Worm (Caenorhabditis elegans) whole organism, L4 larva: ENCODE measurements around the gene best-19.

Source experiments
- D1046.2 ChIP-seq: fragments of 200-800 bp; sonication (Bioruptor generic); IDR thresholded peaks from 2 replicates; pipeline ENCODE4 v1.3.6; 2022; ENCODE audit warnings: missing genetic modification characterization, missing compliant biosample characterization
- F10B5.3 ChIP-seq: sonication (generic microtip); optimal IDR thresholded peaks from 2 replicates; lab custom pipeline; 2016; ENCODE audit warnings: mild to moderate bottlenecking, missing genetic modification characterization, missing compliant biosample characterization
- F49E8.2 ChIP-seq: sonication (generic microtip); optimal IDR thresholded peaks from 2 replicates; lab custom pipeline; 2016; ENCODE audit warnings: missing compliant biosample characterization, mild to moderate bottlenecking, missing genetic modification characterization, borderline replicate concordance
- T20F7.1 ChIP-seq: fragments of 200-800 bp; sonication (Bioruptor generic); optimal IDR thresholded peaks from 2 replicates; lab custom pipeline; 2018; ENCODE audit warnings: mild to moderate bottlenecking, missing genetic modification characterization, missing compliant biosample characterization
- Y105C5A.15 ChIP-seq: fragments of 200-800 bp; sonication (Bioruptor generic); IDR thresholded peaks from 2 replicates; pipeline ENCODE4 v1.3.6; 2022; ENCODE audit warnings: missing genetic modification characterization, missing compliant biosample characterization
- Y5F2A.4 ChIP-seq: fragments of 200-800 bp; sonication (Bioruptor generic); optimal IDR thresholded peaks from 2 replicates; lab custom pipeline; 2018; ENCODE audit warnings: mild to moderate bottlenecking, missing genetic modification characterization, missing compliant biosample characterization
- Y75B8A.6 ChIP-seq: fragments of 200-800 bp; sonication (Bioruptor generic); IDR thresholded peaks from 2 replicates; pipeline ENCODE4 v1.3.6; 2022; ENCODE audit warnings: missing genetic modification reagents, missing genetic modification characterization, missing compliant biosample characterization
- ZK337.2 ChIP-seq: fragments of 200-800 bp; sonication (Bioruptor generic); IDR thresholded peaks from 2 replicates; pipeline ENCODE4 v1.3.6; 2022; ENCODE audit warnings: missing genetic modification reagents, missing genetic modification characterization, missing compliant biosample characterization
- aha-1 ChIP-seq: fragments of 150-350 bp; peaks from one replicate; lab custom pipeline; 2014; ENCODE audit warnings: missing biosample characterization, missing genetic modification characterization
- aly-2 ChIP-seq: sonication (generic microtip); optimal IDR thresholded peaks from 2 replicates; lab custom pipeline; 2018; ENCODE audit warnings: missing biosample characterization, missing genetic modification characterization
- ama-1 ChIP-seq: fragments of 150-350 bp; optimal IDR thresholded peaks from 2 replicates; lab custom pipeline; 2014; ENCODE audit warnings: inconsistent platforms, mixed read lengths
- attf-4 ChIP-seq: sonication (generic microtip); optimal IDR thresholded peaks from 3 replicates; lab custom pipeline; 2017; ENCODE audit warnings: missing biosample characterization, missing genetic modification characterization
- ceh-62 ChIP-seq: sonication (generic microtip); optimal IDR thresholded peaks from 2 replicates; lab custom pipeline; 2017; ENCODE audit warnings: missing biosample characterization, missing genetic modification characterization
- daf-19 ChIP-seq: fragments of 200-800 bp; sonication (Bioruptor generic); conservative IDR thresholded peaks from 2 replicates; pipeline ENCODE4 v1.3.6; 2022; ENCODE audit warnings: missing genetic modification characterization, missing compliant biosample characterization
- daf-8 ChIP-seq: fragments of 200-800 bp; sonication (Bioruptor generic); IDR thresholded peaks from 2 replicates; pipeline ENCODE4 v1.3.6; 2022; ENCODE audit warnings: missing genetic modification characterization, missing compliant biosample characterization
- dmd-6 ChIP-seq: fragments of 200-800 bp; sonication (Bioruptor generic); IDR thresholded peaks from 2 replicates; pipeline ENCODE4 v1.3.6; 2022; ENCODE audit warnings: missing genetic modification reagents, missing genetic modification characterization, missing compliant biosample characterization
- dmd-8 ChIP-seq: fragments of 200-800 bp; sonication (Bioruptor generic); IDR thresholded peaks from 2 replicates; pipeline ENCODE4 v1.3.6; 2022; ENCODE audit warnings: missing genetic modification characterization, missing compliant biosample characterization
- duxl-1 ChIP-seq: sonication (generic microtip); optimal IDR thresholded peaks from 2 replicates; lab custom pipeline; 2016; ENCODE audit warnings: mild to moderate bottlenecking, missing genetic modification characterization, moderate library complexity, missing compliant biosample characterization; ENCODE audit not compliant: poor library complexity
- dve-1 ChIP-seq: sonication (generic microtip); optimal IDR thresholded peaks from 2 replicates; lab custom pipeline; 2017; ENCODE audit warnings: antibody characterized with exemption, mild to moderate bottlenecking, missing genetic modification characterization, missing compliant biosample characterization; ENCODE audit not compliant: insufficient read depth
- egl-43 ChIP-seq: fragments of 200-800 bp; sonication (Bioruptor generic); IDR thresholded peaks from 2 replicates; pipeline ENCODE4 v1.3.6; 2022; ENCODE audit warnings: missing genetic modification reagents, missing genetic modification characterization, missing compliant biosample characterization
- fkh-10 ChIP-seq: fragments of 150-350 bp; optimal IDR thresholded peaks from 2 replicates; lab custom pipeline; 2014; ENCODE audit warnings: missing biosample characterization, missing genetic modification reagents, missing genetic modification characterization
- fos-1 ChIP-seq: fragments of 150-350 bp; optimal IDR thresholded peaks from 2 replicates; lab custom pipeline; 2014; ENCODE audit warnings: missing biosample characterization, missing genetic modification characterization
- gei-8 ChIP-seq: fragments of 200-800 bp; sonication (Bioruptor generic); optimal IDR thresholded peaks from 2 replicates; lab custom pipeline; 2018; ENCODE audit warnings: mild to moderate bottlenecking, missing genetic modification characterization, missing compliant biosample characterization
- hlh-30 ChIP-seq: sonication (generic microtip); optimal IDR thresholded peaks from 2 replicates; lab custom pipeline; 2017; ENCODE audit warnings: antibody characterized with exemption, mild to moderate bottlenecking, missing genetic modification characterization, missing compliant biosample characterization; ENCODE audit not compliant: insufficient read depth
- lin-29 ChIP-seq: fragments of 200-800 bp; sonication (Bioruptor generic); IDR thresholded peaks from 2 replicates; pipeline ENCODE4 v1.3.6; 2022; ENCODE audit warnings: missing genetic modification reagents, missing genetic modification characterization, missing compliant biosample characterization
- mep-1 ChIP-seq: fragments of 150-350 bp; sonication (generic microtip); optimal IDR thresholded peaks from 3 replicates; lab custom pipeline; 2014; ENCODE audit warnings: missing biosample characterization, missing genetic modification characterization
- mes-2 ChIP-seq: sonication (generic microtip); optimal IDR thresholded peaks from 2 replicates; lab custom pipeline; 2016; ENCODE audit warnings: missing genotype, mild to moderate bottlenecking, missing genetic modification characterization, missing compliant biosample characterization; ENCODE audit not compliant: poor library complexity, severe bottlenecking
- mxl-2 ChIP-seq: fragments of 200-800 bp; sonication (Bioruptor generic); conservative IDR thresholded peaks from 2 replicates; pipeline ENCODE4 v1.3.6; 2022; ENCODE audit warnings: missing genetic modification reagents, missing genetic modification characterization, missing compliant biosample characterization
- mxl-3 ChIP-seq: fragments of 200-800 bp; sonication (Bioruptor generic); optimal IDR thresholded peaks from 2 replicates; lab custom pipeline; 2018; ENCODE audit warnings: mild to moderate bottlenecking, missing genetic modification characterization, missing compliant biosample characterization
- nhr-10 ChIP-seq: fragments of 150-350 bp; optimal IDR thresholded peaks from 2 replicates; lab custom pipeline; 2014; ENCODE audit warnings: missing biosample characterization, missing genetic modification characterization
- nhr-102 ChIP-seq: sonication (generic microtip); optimal IDR thresholded peaks from 2 replicates; lab custom pipeline; 2016; ENCODE audit warnings: mild to moderate bottlenecking, missing genetic modification characterization, moderate library complexity, missing compliant biosample characterization
- nhr-111 ChIP-seq: fragments of 200-800 bp; sonication (Bioruptor generic); optimal IDR thresholded peaks from 2 replicates; lab custom pipeline; 2018; ENCODE audit warnings: mild to moderate bottlenecking, missing genetic modification characterization, missing compliant biosample characterization
- nhr-28 ChIP-seq: fragments of 150-350 bp; optimal IDR thresholded peaks from 2 replicates; lab custom pipeline; 2014; ENCODE audit warnings: missing biosample characterization, missing genetic modification characterization
- nhr-41 ChIP-seq: fragments of 200-800 bp; sonication (Bioruptor generic); IDR thresholded peaks from 2 replicates; pipeline ENCODE4 v1.3.6; 2022; ENCODE audit warnings: missing genetic modification reagents, missing genetic modification characterization, missing compliant biosample characterization
- nhr-6 ChIP-seq: fragments of 150-350 bp; optimal IDR thresholded peaks from 2 replicates; lab custom pipeline; 2014; ENCODE audit warnings: missing biosample characterization, missing genetic modification characterization
- nhr-76 ChIP-seq: fragments of 150-350 bp; optimal IDR thresholded peaks from 2 replicates; lab custom pipeline; 2014; ENCODE audit warnings: missing biosample characterization, missing genetic modification characterization
- nhr-77 ChIP-seq: fragments of 150-350 bp; optimal IDR thresholded peaks from 2 replicates; lab custom pipeline; 2014; ENCODE audit warnings: missing biosample characterization, missing genetic modification characterization
- php-3 ChIP-seq: fragments of 200-800 bp; sonication (Bioruptor generic); IDR thresholded peaks from 2 replicates; pipeline ENCODE4 v1.3.6; 2022; ENCODE audit warnings: missing genetic modification reagents, missing genetic modification characterization, missing compliant biosample characterization
- pqm-1 ChIP-seq: sonication (generic microtip); optimal IDR thresholded peaks from 2 replicates; lab custom pipeline; 2017; ENCODE audit warnings: missing biosample characterization, missing genetic modification characterization
- rbr-2 ChIP-seq: sonication (generic microtip); optimal IDR thresholded peaks from 2 replicates; lab custom pipeline; 2016; ENCODE audit warnings: missing genotype, missing genetic modification characterization, missing compliant biosample characterization
- saeg-2 ChIP-seq: fragments of 200-800 bp; sonication (Bioruptor generic); IDR thresholded peaks from 2 replicates; pipeline ENCODE4 v1.3.6; 2022; ENCODE audit warnings: missing genetic modification reagents, missing genetic modification characterization, missing compliant biosample characterization
- spr-1 ChIP-seq: sonication (generic microtip); optimal IDR thresholded peaks from 2 replicates; lab custom pipeline; 2016; ENCODE audit warnings: mild to moderate bottlenecking, missing genetic modification characterization, missing compliant biosample characterization
- unc-62 ChIP-seq, 3 experiments: fragments of 150-350 bp in 1 of 3; sonication (generic microtip); optimal IDR thresholded peaks in 2 of 3; peaks in 1 of 3; 1 replicate in 1 of 3; 2 replicates in 2 of 3; lab custom pipeline; 2014 to 2017; ENCODE audit warnings: missing biosample characterization in 3 of 3, missing genetic modification characterization in 3 of 3, missing genetic modification reagents in 3 of 3, missing genotype in 1 of 3
- zag-1 ChIP-seq: fragments of 150-350 bp; optimal IDR thresholded peaks from 2 replicates; lab custom pipeline; 2014; ENCODE audit warnings: missing biosample characterization, missing genetic modification characterization
- zip-11 ChIP-seq: fragments of 200-800 bp; sonication (Bioruptor generic); IDR thresholded peaks from 2 replicates; pipeline ENCODE4 v1.3.6; 2022; ENCODE audit warnings: missing genetic modification characterization, missing compliant biosample characterization
- zip-2 ChIP-seq: fragments of 150-350 bp; optimal IDR thresholded peaks from 2 replicates; lab custom pipeline; 2014; ENCODE audit warnings: missing biosample characterization, missing genetic modification characterization
- ztf-11 ChIP-seq: fragments of 150-350 bp; optimal IDR thresholded peaks from 2 replicates; lab custom pipeline; 2014; ENCODE audit warnings: missing biosample characterization, missing genetic modification characterization

best-19 gene

DNA sequence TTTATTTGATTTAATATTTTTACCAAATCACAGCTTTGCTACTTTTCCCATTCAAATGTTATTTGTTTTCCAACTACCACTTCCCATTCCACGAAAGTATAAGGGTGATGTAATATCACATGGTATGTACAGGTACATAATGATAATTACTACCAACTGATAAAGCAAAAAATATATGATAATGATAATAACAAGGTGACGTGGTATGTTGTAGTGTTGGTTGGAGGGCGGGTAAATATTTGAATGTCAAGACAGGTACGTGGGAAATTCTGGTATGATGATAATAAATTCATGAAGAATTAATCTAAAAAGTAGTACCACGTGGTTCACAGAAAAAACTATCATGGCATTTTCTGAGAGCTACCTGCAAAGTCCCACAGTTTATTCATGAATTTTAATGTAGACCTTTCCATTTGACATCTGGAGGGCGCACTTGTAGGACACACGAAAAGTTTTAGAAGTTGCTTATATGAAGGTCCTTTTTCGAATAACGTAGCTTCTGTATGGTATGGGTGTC lies 8.5 kb downstream of the best-19 start (continued):
- no peak for TF ChIP-seq egl-43 (GFP tag; lab: Robert Waterston, UW)
- TF ChIP-seq mxl-3 = peak; percentile 60
- no peak for TF ChIP-seq fkh-10
- peak; percentile 70 for TF ChIP-seq php-3
- TF ChIP-seq lin-29 (GFP tag; lab: Robert Waterston, UW) = no peak
- TF ChIP-seq daf-8 (GFP tag; lab: Robert Waterston, UW) = no peak
- no peak for TF ChIP-seq zag-1 (tag; lab: Kevin White, UChicago)
- TF ChIP-seq spr-1 (tag; lab: Kevin White, UChicago) = peak; percentile 57
- peak; percentile 74 for TF ChIP-seq dmd-6
- no peak for TF ChIP-seq mxl-2 (GFP tag; lab: Robert Waterston, UW)
- no peak for TF ChIP-seq attf-4 (tag; lab: Kevin White, UChicago)
- TF ChIP-seq ZK337.2 (GFP tag; lab: Robert Waterston, UW) = no peak
- TF ChIP-seq nhr-41 (GFP tag; lab: Robert Waterston, UW) = no peak
- no peak for TF ChIP-seq Y5F2A.4 (GFP tag; lab: Kevin White, UChicago)
- TF ChIP-seq zip-11 (GFP tag; lab: Robert Waterston, UW) = no peak
- TF ChIP-seq nhr-10 = no peak
- no peak for TF ChIP-seq nhr-111 (GFP tag; lab: Kevin White, UChicago)
- no peak for TF ChIP-seq dmd-8
- TF ChIP-seq pqm-1 (tag; lab: Kevin White, UChicago) = peak; percentile 97
- TF ChIP-seq nhr-6 (tag; lab: Kevin White, UChicago) = peak; percentile 34
- peak; percentile 58 for TF ChIP-seq zip-2
- peak; percentile 83 for TF ChIP-seq nhr-102
- peak; percentile 83 for TF ChIP-seq fos-1 (tag; lab: Kevin White, UChicago)
- no peak for TF ChIP-seq duxl-1
- TF ChIP-seq nhr-28 = peak; percentile 96
- peak; percentile 64 for TF ChIP-seq hlh-30 (tag; lab: Kevin White, UChicago)
- TF ChIP-seq ztf-11 (tag; lab: Kevin White, UChicago) = no peak
- peak; percentile 50 for TF ChIP-seq gei-8 (GFP tag; lab: Kevin White, UChicago)
- TF ChIP-seq nhr-77 (tag; lab: Kevin White, UChicago) = peak; percentile 33
- no peak for TF ChIP-seq F49E8.2 (tag; lab: Kevin White, UChicago)
- peak; percentile 56 for TF ChIP-seq aha-1 (tag; lab: Kevin White, UChicago)
- TF ChIP-seq, all 104 proteins: peak for 32

DNA sequence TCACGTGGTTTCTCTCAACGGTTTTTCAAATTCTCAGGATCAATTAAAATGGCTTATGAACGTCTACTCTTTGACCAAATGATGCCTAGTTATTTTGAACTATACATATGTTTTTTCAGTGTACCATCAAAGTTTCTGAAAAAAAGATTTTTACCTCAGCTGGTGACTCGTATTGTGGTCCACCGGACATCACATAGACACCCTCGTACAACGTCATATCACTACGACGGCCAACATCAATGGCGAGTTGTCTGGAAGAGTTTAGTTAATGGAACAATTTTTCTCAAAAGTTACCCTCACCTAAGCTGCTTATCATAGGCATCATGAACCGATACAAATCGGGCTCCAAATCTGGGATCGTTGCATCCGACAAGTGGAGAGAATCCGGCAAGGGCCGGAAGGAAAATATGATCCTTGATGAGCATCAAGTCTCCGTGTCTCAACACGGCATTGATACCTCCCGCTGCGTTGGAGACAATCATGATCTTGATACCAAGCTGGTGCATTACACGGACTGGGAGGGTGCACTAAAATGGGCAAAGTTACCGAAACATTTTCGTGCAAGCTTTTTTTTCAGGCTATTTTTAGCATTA lies 9.8 kb downstream of the best-19 start:
- TF ChIP-seq T20F7.1 (GFP tag; lab: Kevin White, UChicago) (no peak), gei-8 (GFP tag; lab: Kevin White, UChicago) (no peak), aha-1 (tag; lab: Kevin White, UChicago) (peak; percentile 95), mes-2 (no peak), mxl-2 (GFP tag; lab: Robert Waterston, UW) (no peak; the same call in 1 of the 2 replicates), unc-62 (GFP tag; optimal IDR thresholded peaks at IDR 0.05 in 1 of 2; lab: Kevin White, UChicago) (peak in 1 of 2 experiments; percentile 37), unc-62 (tag; optimal IDR thresholded peaks at IDR 0.05; lab: Kevin White, UChicago) (no peak)

DNA sequence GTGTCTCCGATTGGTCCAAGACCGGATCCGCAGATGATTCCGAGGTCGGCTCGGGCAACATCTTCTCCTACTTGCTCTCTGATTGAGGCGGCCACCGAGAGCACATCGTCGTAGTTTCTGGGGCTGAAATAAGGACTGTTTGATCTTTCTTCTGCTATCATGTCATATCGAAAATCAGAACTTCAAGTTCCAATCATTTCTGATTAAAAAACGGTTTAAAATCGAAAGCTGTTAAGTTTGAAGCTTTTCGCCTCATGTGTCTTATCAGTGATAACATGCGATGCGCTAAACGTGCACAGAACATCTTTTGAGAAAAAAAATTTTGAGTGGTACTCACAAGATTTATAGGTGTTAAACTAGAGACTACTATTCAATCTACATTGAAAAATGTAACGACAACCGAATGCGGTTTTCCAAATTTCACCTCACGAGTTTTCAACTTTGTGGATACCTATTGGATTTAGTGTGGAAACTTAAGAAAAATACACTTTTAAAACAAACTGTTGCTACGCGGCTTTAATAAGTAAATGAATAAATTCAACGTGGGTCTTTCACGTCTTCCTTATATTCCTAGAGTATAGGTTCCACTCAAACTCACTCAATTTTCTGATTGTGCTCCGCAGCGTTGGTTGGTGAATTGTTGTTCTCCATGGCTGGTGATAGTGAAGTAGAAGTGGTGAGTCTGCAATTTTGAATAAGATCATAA lies 10.7 kb downstream of the best-19 start:
- TF ChIP-seq mep-1 (tag; lab: Kevin White, UChicago) = no peak
- no peak for TF ChIP-seq F10B5.3 (tag; lab: Kevin White, UChicago)
- no peak for TF ChIP-seq ceh-62 (tag; lab: Kevin White, UChicago)
- TF ChIP-seq mxl-3 = no peak
- no peak for TF ChIP-seq ama-1 (lab: Kevin White, UChicago)
- TF ChIP-seq hlh-30 (tag; lab: Kevin White, UChicago) = peak; percentile 37
- TF ChIP-seq saeg-2 (GFP tag; lab: Robert Waterston, UW) = no peak
- no peak for TF ChIP-seq Y75B8A.6 (GFP tag; lab: Robert Waterston, UW)
- TF ChIP-seq nhr-76 (tag; lab: Kevin White, UChicago) = no peak
- TF ChIP-seq dve-1 = peak; percentile 43
- no peak for TF ChIP-seq daf-19
- no peak for TF ChIP-seq Y105C5A.15 (GFP tag; lab: Robert Waterston, UW)
- no peak for TF ChIP-seq D1046.2 (GFP tag; lab: Robert Waterston, UW)
- TF ChIP-seq attf-4 (tag; lab: Kevin White, UChicago) = no peak
- no peak for TF ChIP-seq aly-2 (tag; lab: Kevin White, UChicago)
- TF ChIP-seq pqm-1 (tag; lab: Kevin White, UChicago) = peak; percentile 45
- no peak for TF ChIP-seq fos-1 (tag; lab: Kevin White, UChicago)
- TF ChIP-seq rbr-2 = no peak
